Fruit fly (Drosophila melanogaster): Measurements from ENCODE around the gene Amt.
A peak's percentile ranks its signal among the peaks of the same experiment; 100 is the strongest.

Gene Amt

dm6 chr3R:15231635-15232138 is 17.2 kb downstream of the Amt start (continued):
- TF ChIP-seq al (GFP tag; IDR thresholded peaks at IDR 0.05): no peak

DNA sequence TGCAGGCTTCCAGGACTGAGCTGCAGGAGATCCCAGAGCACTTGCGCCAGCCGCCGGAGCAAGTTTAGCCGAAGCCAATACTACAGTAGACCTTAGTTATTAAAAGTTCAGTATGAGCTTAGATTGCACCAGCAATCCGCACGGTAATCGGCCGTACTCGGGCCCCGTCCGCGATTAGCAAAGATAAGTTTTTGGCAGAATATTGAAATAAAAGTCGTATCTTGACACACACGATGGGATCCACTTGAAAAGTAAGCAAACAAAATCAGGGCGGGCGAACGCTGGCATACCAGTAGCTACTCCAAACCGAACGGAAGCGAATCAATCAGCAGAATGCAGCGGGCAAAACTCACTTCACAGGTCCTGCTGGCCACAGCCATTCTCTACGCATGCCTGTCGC is 18.7 kb downstream of the Amt start, which contains the start of gene CG34316:
CG34316 (plus strand) TSS at position 301 of the 400 bp plus-strand sequence.
- TF ChIP-seq nerfin-2 (GFP tag; IDR thresholded peaks at IDR 0.05; ENCODE audit: partially characterized antibody) (no peak), Ravus (GFP tag; IDR thresholded peaks at IDR 0.05) (no peak), CG7928 (GFP tag; optimal IDR thresholded peaks at IDR 0.05) (no peak), CG10274 (GFP tag; optimal IDR thresholded peaks at IDR 0.05) (no peak), CG14014 (GFP tag; IDR thresholded peaks at IDR 0.05) (no peak), Sox102F (GFP tag; optimal IDR thresholded peaks at IDR 0.05) (no peak), sug (tag; optimal IDR thresholded peaks at IDR 0.05) (peak; percentile 55), CG12769 (tag; optimal IDR thresholded peaks at IDR 0.05) (no peak), CG16813 (GFP tag; IDR thresholded peaks at IDR 0.05; ENCODE audit: partially characterized antibody) (no peak), Hr39 (optimal IDR thresholded peaks at IDR 0.05) (no peak), HLH4C (GFP tag; IDR thresholded peaks at IDR 0.05; ENCODE audit: partially characterized antibody) (no peak), CG18619 (GFP tag; optimal IDR thresholded peaks at IDR 0.05) (no peak), Camta (GFP tag; optimal IDR thresholded peaks at IDR 0.05) (no peak), exex (tag; optimal IDR thresholded peaks at IDR 0.05) (peak; percentile 30), eve (GFP tag; optimal IDR thresholded peaks at IDR 0.05) (no peak), pho (GFP tag; optimal IDR thresholded peaks at IDR 0.05) (no peak)

DNA sequence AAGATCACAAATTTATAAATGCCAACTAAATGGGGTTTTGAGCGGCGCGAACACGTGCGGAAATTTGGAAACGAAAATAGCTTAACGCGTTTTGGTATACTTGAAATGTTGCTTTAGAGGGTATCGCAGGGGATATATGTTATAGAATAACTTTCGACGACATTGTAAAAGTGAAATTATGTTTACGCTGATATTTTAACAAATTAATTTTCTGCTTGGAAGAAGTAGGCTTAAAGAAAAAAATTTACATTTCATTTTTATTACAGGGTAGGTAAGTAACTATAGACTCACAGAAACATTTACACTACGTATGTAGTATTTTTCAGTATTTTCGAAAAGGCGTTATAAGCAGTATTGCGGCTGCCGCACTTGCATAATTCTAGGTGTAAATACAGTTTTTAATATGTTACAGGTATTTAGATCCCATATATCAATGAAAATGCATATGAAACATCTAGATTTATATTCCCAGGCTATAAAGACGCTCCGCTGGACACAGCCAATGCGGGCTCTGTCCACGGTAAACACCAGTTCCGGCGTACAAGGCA is 19.5 kb downstream of the Amt start, which contains the start of the genes Art3 and mRpS10:
Art3 (minus strand) TSS at position 80 of the 548 bp plus-strand sequence.
mRpS10 (plus strand) TSS at position 337 of the 548 bp plus-strand sequence.
- TF ChIP-seq psq (GFP tag; optimal IDR thresholded peaks at IDR 0.05) (peak; percentile 99), al (GFP tag; IDR thresholded peaks at IDR 0.05) (peak; percentile 100), CTCF (GFP tag; optimal IDR thresholded peaks at IDR 0.05) (peak; percentile 82), CG14050 (GFP tag; IDR thresholded peaks at IDR 0.05) (peak; percentile 100), CG14667 (GFP tag; IDR thresholded peaks at IDR 0.05) (peak; percentile 100), crc (GFP tag; optimal IDR thresholded peaks at IDR 0.05) (peak; percentile 99), insv (GFP tag; optimal IDR thresholded peaks at IDR 0.05) (peak; percentile 69 to 88), CG3407 (GFP tag; optimal IDR thresholded peaks at IDR 0.05) (peak; percentile 99), fd96Cb (tag; optimal IDR thresholded peaks at IDR 0.05) (peak; percentile 100), CG1602 (GFP tag; optimal IDR thresholded peaks at IDR 0.05) (peak; percentile 100), CG10321 (GFP tag; IDR thresholded peaks at IDR 0.05) (peak; percentile 92), shn (GFP tag; optimal IDR thresholded peaks at IDR 0.05) (peak; percentile 100), gt (GFP tag; IDR thresholded peaks at IDR 0.05) (peak; percentile 100), Hsf (GFP tag; optimal IDR thresholded peaks at IDR 0.05) (peak; percentile 100), Nf-YA (GFP tag; IDR thresholded peaks at IDR 0.05) (peak; percentile 100), CG8388 (GFP tag; optimal IDR thresholded peaks at IDR 0.05) (peak; percentile 100), gsb (GFP tag; IDR thresholded peaks at IDR 0.05) (peak; percentile 100), CG12659 (GFP tag; optimal IDR thresholded peaks at IDR 0.05) (peak; percentile 100), Hmx (GFP tag; optimal IDR thresholded peaks at IDR 0.05) (peak; percentile 99), CG11398 (GFP tag; optimal IDR thresholded peaks at IDR 0.05) (peak; percentile 100), gsb-n (tag; optimal IDR thresholded peaks at IDR 0.05) (peak; percentile 100), Atf3 (GFP tag; optimal IDR thresholded peaks at IDR 0.05) (peak; percentile 100), CoRest (tag; optimal IDR thresholded peaks at IDR 0.05) (peak; percentile 100), slp2 (GFP tag; optimal IDR thresholded peaks at IDR 0.05) (peak; percentile 100), onecut (GFP tag; IDR thresholded peaks at IDR 0.05) (peak; percentile 99), CG2875 (GFP tag; optimal IDR thresholded peaks at IDR 0.05) (peak; percentile 100), tap (tag; optimal IDR thresholded peaks at IDR 0.05) (peak; percentile 100), CG18599 (GFP tag; optimal IDR thresholded peaks at IDR 0.05) (peak; percentile 100), Ada2b (GFP tag; IDR thresholded peaks at IDR 0.05) (peak; percentile 100), CG30403 (GFP tag; optimal IDR thresholded peaks at IDR 0.05) (peak; percentile 100), NC2β (GFP tag; optimal IDR thresholded peaks at IDR 0.05) (peak; percentile 100), pita (GFP tag; optimal IDR thresholded peaks at IDR 0.05) (no peak), CG11723 (GFP tag; optimal IDR thresholded peaks at IDR 0.05) (peak; percentile 99)

Data from whole organism, embryonic.